Fruit fly (Drosophila melanogaster) whole organism, embryonic: ENCODE data around the gene Myo31DF.
A peak's percentile ranks its signal among the peaks of the same experiment; 100 is the strongest.

Experiments used
- B-H1 ChIP-seq: fragments of 200-800 bp; sonication (Bioruptor generic); IDR thresholded peaks from 3 replicates; pipeline ENCODE4 v1.3.6; 2022; ENCODE audit warnings: missing biosample characterization, missing genetic modification characterization
- Bdp1 ChIP-seq: fragments of 200-800 bp; sonication (Bioruptor generic); optimal IDR thresholded peaks from 3 replicates; lab custom pipeline; 2016; ENCODE audit warnings: missing biosample characterization, missing genetic modification characterization
- C15 ChIP-seq: fragments of 200-800 bp; sonication (Bioruptor generic); IDR thresholded peaks from 3 replicates; pipeline ENCODE4 v1.3.6; 2022; ENCODE audit warnings: missing biosample characterization, missing genetic modification characterization
- CG11398 ChIP-seq: fragments of 200-800 bp; sonication (Bioruptor generic); optimal IDR thresholded peaks from 2 replicates; lab custom pipeline; 2016; ENCODE audit warnings: missing biosample characterization, missing genetic modification characterization
- CG12219 ChIP-seq: fragments of 200-800 bp; sonication (Bioruptor generic); optimal IDR thresholded peaks from 3 replicates; lab custom pipeline; 2018; ENCODE audit warnings: missing biosample characterization, mild to moderate bottlenecking, missing genetic modification characterization
- CG1233 ChIP-seq: fragments of 200-800 bp; sonication (Bioruptor generic); optimal IDR thresholded peaks from 4 replicates; lab custom pipeline; 2018; ENCODE audit warnings: missing biosample characterization, mild to moderate bottlenecking, missing genetic modification characterization
- CG14860 ChIP-seq: fragments of 200-800 bp; sonication (Bioruptor generic); IDR thresholded peaks from 3 replicates; pipeline ENCODE4 v1.3.6; 2022; ENCODE audit warnings: missing biosample characterization, missing genetic modification characterization; ENCODE audit not compliant: partially characterized antibody
- CG15514 ChIP-seq: fragments of 200-800 bp; sonication (Bioruptor generic); optimal IDR thresholded peaks from 3 replicates; lab custom pipeline; 2017; ENCODE audit warnings: missing biosample characterization, missing genetic modification characterization, mild to moderate bottlenecking, moderate library complexity, missing genetic modification reagents
- CG15601 ChIP-seq: fragments of 200-800 bp; sonication (Bioruptor generic); optimal IDR thresholded peaks from 3 replicates; lab custom pipeline; 2019; ENCODE audit warnings: missing biosample characterization, mild to moderate bottlenecking, missing genetic modification characterization, moderate library complexity
- CG17186 ChIP-seq: fragments of 200-800 bp; sonication (Bioruptor generic); optimal IDR thresholded peaks from 3 replicates; lab custom pipeline; 2017; ENCODE audit warnings: missing biosample characterization, missing genetic modification reagents, missing genetic modification characterization
- CG17328 ChIP-seq: fragments of 200-800 bp; sonication (Bioruptor generic); IDR thresholded peaks from 2 replicates; pipeline ENCODE4 v1.3.6; 2022; ENCODE audit warnings: missing biosample characterization, missing genetic modification characterization
- CG17385 ChIP-seq: fragments of 200-800 bp; sonication (Bioruptor generic); optimal IDR thresholded peaks from 3 replicates; lab custom pipeline; 2018; ENCODE audit warnings: missing biosample characterization, mild to moderate bottlenecking, missing genetic modification characterization
- CG17568 ChIP-seq: fragments of 200-800 bp; sonication (Bioruptor generic); optimal IDR thresholded peaks from 2 replicates; lab custom pipeline; 2018; ENCODE audit warnings: missing biosample characterization, mild to moderate bottlenecking, missing genetic modification characterization, moderate library complexity
- CG18619 ChIP-seq: fragments of 200-800 bp; sonication (Bioruptor generic); optimal IDR thresholded peaks from 3 replicates; lab custom pipeline; 2017; ENCODE audit warnings: missing biosample characterization, mild to moderate bottlenecking, missing genetic modification characterization
- CG2202 ChIP-seq: fragments of 200-800 bp; sonication (Bioruptor generic); optimal IDR thresholded peaks from 2 replicates; lab custom pipeline; 2018; ENCODE audit warnings: missing biosample characterization, mild to moderate bottlenecking, missing genetic modification characterization
- CG2678 ChIP-seq: fragments of 200-800 bp; sonication (Bioruptor generic); optimal IDR thresholded peaks from 3 replicates; lab custom pipeline; 2019; ENCODE audit warnings: missing biosample characterization, mild to moderate bottlenecking, missing genetic modification characterization, moderate library complexity
- CG2712 ChIP-seq: fragments of 200-800 bp; optimal IDR thresholded peaks from 3 replicates; lab custom pipeline; 2019; ENCODE audit warnings: missing biosample characterization, mild to moderate bottlenecking, missing genetic modification characterization, moderate library complexity
- CG6254 ChIP-seq: fragments of 200-800 bp; sonication (Bioruptor generic); optimal IDR thresholded peaks from 3 replicates; lab custom pipeline; 2017; ENCODE audit warnings: mild to moderate bottlenecking, missing biosample characterization, missing genetic modification reagents, missing genetic modification characterization
- CG8290 ChIP-seq, 3 experiments: fragments of 200-800 bp; sonication (Bioruptor generic); optimal IDR thresholded peaks; 2 replicates each; lab custom pipeline; 2016 to 2019; ENCODE audit warnings: missing biosample characterization in 3 of 3, missing genetic modification characterization in 3 of 3, mild to moderate bottlenecking in 2 of 3, moderate library complexity in 1 of 3
- CG9437 ChIP-seq: fragments of 200-800 bp; sonication (Bioruptor generic); optimal IDR thresholded peaks from 2 replicates; lab custom pipeline; 2018; ENCODE audit warnings: missing biosample characterization, mild to moderate bottlenecking, missing genetic modification characterization
- CG9817 ChIP-seq: fragments of 200-800 bp; sonication (Bioruptor generic); optimal IDR thresholded peaks from 2 replicates; lab custom pipeline; 2018; ENCODE audit warnings: missing biosample characterization, mild to moderate bottlenecking, missing genetic modification characterization, moderate library complexity
- CoRest ChIP-seq: fragments of 200-800 bp; sonication (Bioruptor generic); optimal IDR thresholded peaks from 3 replicates; lab custom pipeline; 2018; ENCODE audit warnings: missing biosample characterization, mild to moderate bottlenecking, missing genetic modification characterization, moderate library complexity
- Dfd ChIP-seq, 2 experiments: fragments of >200 bp; optimal IDR thresholded peaks; 2 replicates each; lab custom pipeline; 2017; ENCODE audit warnings: missing biosample characterization in 2 of 2, missing genetic modification characterization in 2 of 2
- Drgx ChIP-seq: fragments of 200-800 bp; sonication (Bioruptor generic); IDR thresholded peaks from 2 replicates; pipeline ENCODE4 v1.3.6; 2022; ENCODE audit warnings: missing biosample characterization, missing genetic modification characterization
- Jarid2 ChIP-seq: fragments of 200-800 bp; sonication (Bioruptor generic); optimal IDR thresholded peaks from 3 replicates; lab custom pipeline; 2017; ENCODE audit warnings: mild to moderate bottlenecking, missing biosample characterization, missing genetic modification reagents, missing genetic modification characterization
- Mad ChIP-seq: fragments of 200-800 bp; sonication (Bioruptor generic); optimal IDR thresholded peaks from 2 replicates; lab custom pipeline; 2016; ENCODE audit warnings: missing biosample characterization, missing genetic modification characterization
- Oli ChIP-seq: fragments of 200-800 bp; sonication (Bioruptor generic); optimal IDR thresholded peaks from 2 replicates; lab custom pipeline; 2018; ENCODE audit warnings: missing biosample characterization, mild to moderate bottlenecking, missing genetic modification characterization, moderate library complexity
- Scr ChIP-seq: fragments of 200-800 bp; sonication (Bioruptor generic); IDR thresholded peaks from 2 replicates; pipeline ENCODE4 v1.3.6; 2022; ENCODE audit warnings: missing biosample characterization, missing genetic modification characterization; ENCODE audit not compliant: partially characterized antibody
- Six4 ChIP-seq: fragments of 200-800 bp; sonication (Bioruptor generic); optimal IDR thresholded peaks from 2 replicates; lab custom pipeline; 2016; ENCODE audit warnings: missing biosample characterization, missing genetic modification characterization
- crp ChIP-seq, 2 experiments: fragments of 200-800 bp; sonication (Bioruptor generic); optimal IDR thresholded peaks; 2 replicates in 1 of 2; 3 replicates in 1 of 2; lab custom pipeline; 2017; ENCODE audit warnings: missing biosample characterization in 2 of 2, missing genetic modification characterization in 2 of 2, mild to moderate bottlenecking in 1 of 2, moderate library complexity in 1 of 2
- dpn ChIP-seq, 2 experiments: fragments of 200-800 bp; sonication (Bioruptor generic); optimal IDR thresholded peaks; 3 replicates each; lab custom pipeline; 2016; ENCODE audit warnings: missing biosample characterization in 2 of 2, missing genetic modification characterization in 2 of 2
- ftz-f1 ChIP-seq: fragments of 200-800 bp; sonication (Bioruptor generic); optimal IDR thresholded peaks from 2 replicates; lab custom pipeline; 2016; ENCODE audit warnings: missing biosample characterization, missing genetic modification characterization
- gce ChIP-seq: fragments of 200-800 bp; sonication (Bioruptor generic); IDR thresholded peaks from 3 replicates; pipeline ENCODE4 v1.3.6; 2022; ENCODE audit warnings: missing biosample characterization, missing genetic modification characterization
- gcm2 ChIP-seq: fragments of 200-800 bp; sonication (Bioruptor generic); optimal IDR thresholded peaks from 2 replicates; lab custom pipeline; 2016; ENCODE audit warnings: missing biosample characterization, missing genetic modification characterization
- ham ChIP-seq: fragments of 200-800 bp; sonication (Bioruptor generic); IDR thresholded peaks from 2 replicates; pipeline ENCODE4 v1.3.6; 2022; ENCODE audit warnings: missing biosample characterization, missing genetic modification characterization
- ken ChIP-seq: fragments of 200-800 bp; sonication (Bioruptor generic); IDR thresholded peaks from 3 replicates; pipeline ENCODE4 v1.3.6; 2022; ENCODE audit warnings: missing biosample characterization, missing genetic modification characterization
- lilli ChIP-seq: fragments of 200-800 bp; sonication (Bioruptor generic); optimal IDR thresholded peaks from 3 replicates; lab custom pipeline; 2016; ENCODE audit warnings: missing biosample characterization, missing genetic modification characterization
- lmd ChIP-seq: fragments of 200-800 bp; sonication (Bioruptor generic); IDR thresholded peaks from 2 replicates; pipeline ENCODE4 v1.3.6; 2022; ENCODE audit warnings: missing biosample characterization, missing genetic modification characterization
- lov ChIP-seq, 2 experiments: fragments of 200-800 bp in 1 of 2; fragments of >200 bp in 1 of 2; sonication (Bioruptor generic) in 1 of 2; IDR thresholded peaks in 1 of 2; optimal IDR thresholded peaks in 1 of 2; 2 replicates in 1 of 2; 3 replicates in 1 of 2; pipeline versions ENCODE4 v1.3.6 to Lab custom; 2017 to 2022; ENCODE audit warnings: missing biosample characterization in 1 of 2, missing genetic modification characterization in 1 of 2
- nerfin-1 ChIP-seq: fragments of 200-800 bp; sonication (Bioruptor generic); optimal IDR thresholded peaks from 3 replicates; lab custom pipeline; 2019; ENCODE audit warnings: missing biosample characterization, mild to moderate bottlenecking, missing genetic modification characterization, moderate library complexity
- nerfin-2 ChIP-seq: fragments of 200-800 bp; sonication (Bioruptor generic); IDR thresholded peaks from 2 replicates; pipeline ENCODE4 v1.3.6; 2022; ENCODE audit warnings: missing biosample characterization, missing genetic modification characterization; ENCODE audit not compliant: partially characterized antibody
- org-1 ChIP-seq: fragments of 200-800 bp; sonication (Bioruptor generic); optimal IDR thresholded peaks from 2 replicates; lab custom pipeline; 2017; ENCODE audit warnings: missing biosample characterization, missing genetic modification characterization
- row ChIP-seq: fragments of 200-800 bp; sonication (Bioruptor generic); IDR thresholded peaks from 3 replicates; pipeline ENCODE4 v1.3.6; 2022; ENCODE audit warnings: missing biosample characterization, missing genetic modification characterization
- scrt ChIP-seq: fragments of 200-800 bp; sonication (Bioruptor generic); optimal IDR thresholded peaks from 2 replicates; lab custom pipeline; 2018; ENCODE audit warnings: missing biosample characterization, mild to moderate bottlenecking, missing genetic modification characterization, moderate library complexity
- sqz ChIP-seq: fragments of 200-800 bp; sonication (Bioruptor generic); optimal IDR thresholded peaks from 3 replicates; lab custom pipeline; 2018; ENCODE audit warnings: missing biosample characterization, mild to moderate bottlenecking, missing genetic modification characterization
- tin ChIP-seq: fragments of 200-800 bp; sonication (Bioruptor generic); optimal IDR thresholded peaks from 3 replicates; lab custom pipeline; 2016; ENCODE audit warnings: missing biosample characterization, missing genetic modification characterization
- vnd ChIP-seq: fragments of 200-800 bp; sonication (Bioruptor generic); IDR thresholded peaks from 3 replicates; pipeline ENCODE4 v1.3.6; 2022; ENCODE audit warnings: missing biosample characterization, missing genetic modification characterization; ENCODE audit not compliant: partially characterized antibody
- zen ChIP-seq: fragments of 200-800 bp; sonication (Bioruptor generic); optimal IDR thresholded peaks from 3 replicates; lab custom pipeline; 2018; ENCODE audit warnings: missing biosample characterization, mild to moderate bottlenecking, missing genetic modification characterization, moderate library complexity

Myo31DF gene

DNA sequence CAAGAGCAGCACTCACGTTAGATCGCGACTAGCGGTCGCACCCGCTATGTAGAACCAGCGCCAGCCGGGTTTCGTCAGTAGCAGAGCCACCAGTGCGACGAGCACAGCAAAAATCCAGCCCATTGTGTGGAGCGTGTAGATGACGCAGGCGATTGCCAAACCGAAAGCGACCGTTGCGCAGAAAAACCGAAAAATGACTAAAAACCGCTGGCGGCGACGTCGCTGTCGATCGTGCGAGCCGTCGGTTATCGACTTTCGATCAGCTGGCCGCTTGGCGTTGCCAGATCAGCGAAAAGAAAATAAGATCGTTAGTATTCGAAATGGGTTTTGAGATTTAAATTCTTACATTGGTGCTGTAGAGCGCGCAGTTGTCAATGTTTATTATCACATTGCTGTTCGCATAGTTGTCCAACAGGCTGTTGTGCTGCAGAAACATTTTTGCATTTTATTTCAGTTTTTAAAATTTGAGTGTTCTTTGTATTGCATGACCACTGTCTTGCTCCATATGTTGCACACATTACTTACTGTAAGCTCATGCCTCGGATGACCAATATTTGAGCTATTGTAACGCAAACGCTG, 10.0 kb upstream of the Myo31DF start (continued):
- TF ChIP-seq nerfin-1 (tag; lab: Kevin White, UChicago) (no peak), scrt (no peak), CG2712 (no peak), CG14860 (GFP tag; lab: Robert Waterston, UW) (no peak), CG1233 (GFP tag; lab: Kevin White, UChicago) (peak; percentile 43), dpn (GFP tag; optimal IDR thresholded peaks at IDR 0.05; lab: Kevin White, UChicago) (peak; percentile 40 to 42), nerfin-2 (GFP tag; lab: Robert Waterston, UW) (no peak), CG2678 (tag; lab: Kevin White, UChicago) (peak; percentile 35), CG2202 (tag; lab: Kevin White, UChicago) (no peak), B-H1 (GFP tag; lab: Robert Waterston, UW) (peak; percentile 12; the same call in 1 of the 3 replicates), gce (GFP tag; lab: Robert Waterston, UW) (no peak), Dfd (GFP tag; optimal IDR thresholded peaks at IDR 0.05; lab: Kevin White, UChicago) (no peak), lmd (GFP tag; lab: Robert Waterston, UW) (peak; percentile 50), CG15601 (no peak), CG8290 (GFP tag; optimal IDR thresholded peaks at IDR 0.05; lab: Kevin White, UChicago) (no peak), CG8290 (tag; optimal IDR thresholded peaks at IDR 0.05; lab: Kevin White, UChicago) (peak in 1 of 2 experiments; percentile 35), org-1 (GFP tag; lab: Kevin White, UChicago) (peak; percentile 36), CG9437 (GFP tag; lab: Kevin White, UChicago) (no peak), CG6254 (GFP tag; lab: Kevin White, UChicago) (no peak), row (GFP tag; lab: Robert Waterston, UW) (peak; percentile 56; the same call in 2 of the 3 replicates), CG17328 (GFP tag; lab: Robert Waterston, UW) (no peak), CG11398 (peak; percentile 13), CG17186 (GFP tag; lab: Kevin White, UChicago) (peak; percentile 19), ken (GFP tag; lab: Robert Waterston, UW) (no peak), CoRest (tag; lab: Kevin White, UChicago) (peak; percentile 40), tin (no peak), CG12219 (GFP tag; lab: Kevin White, UChicago) (peak; percentile 45), CG9817 (peak; percentile 38), C15 (GFP tag; lab: Robert Waterston, UW) (no peak), lilli (peak; percentile 47), CG17385 (GFP tag; lab: Kevin White, UChicago) (peak; percentile 36), Oli (tag; lab: Kevin White, UChicago) (peak; percentile 34), zen (tag; lab: Kevin White, UChicago) (no peak), CG17568 (GFP tag; lab: Kevin White, UChicago) (peak; percentile 23), crp (GFP tag; optimal IDR thresholded peaks at IDR 0.05; lab: Kevin White, UChicago) (peak; percentile 35 to 91), ham (GFP tag; lab: Robert Waterston, UW) (no peak), CG18619 (GFP tag; lab: Kevin White, UChicago) (peak; percentile 17), Jarid2 (peak; percentile 94), Mad (no peak), Six4 (GFP tag; lab: Kevin White, UChicago) (no peak), ftz-f1 (GFP tag; lab: Kevin White, UChicago) (peak; percentile 69), vnd (GFP tag; lab: Robert Waterston, UW) (no peak), Bdp1 (peak; percentile 21), Scr (GFP tag; lab: Robert Waterston, UW) (no peak), lov (optimal IDR thresholded peaks at IDR 0.05; lab: Kevin White, UChicago) (no peak), lov (GFP tag; IDR thresholded peaks at IDR 0.05; lab: Robert Waterston, UW) (no peak), Drgx (GFP tag; lab: Robert Waterston, UW) (peak; percentile 64), CG15514 (no peak), gcm2 (GFP tag; lab: Kevin White, UChicago) (peak; percentile 16), sqz (GFP tag; lab: Kevin White, UChicago) (no peak)
